Fruit fly (Drosophila melanogaster) whole organism, embryonic: ENCODE data around the gene CCDC53.

Source experiments
- BEAF-32 ChIP-seq: fragments of 200-800 bp; sonication (Bioruptor generic); optimal IDR thresholded peaks from 3 replicates; lab custom pipeline; 2017; ENCODE audit warnings: missing biosample characterization, missing genetic modification characterization, mild to moderate bottlenecking, moderate library complexity, missing genetic modification reagents
- CG10209 ChIP-seq: fragments of 200-800 bp; sonication (Bioruptor generic); optimal IDR thresholded peaks from 3 replicates; lab custom pipeline; 2017; ENCODE audit warnings: missing biosample characterization, mild to moderate bottlenecking, missing genetic modification characterization, missing genetic modification reagents
- CG11504 ChIP-seq: fragments of 200-800 bp; sonication (Bioruptor generic); optimal IDR thresholded peaks from 3 replicates; lab custom pipeline; 2019; ENCODE audit warnings: missing biosample characterization, mild to moderate bottlenecking, missing genetic modification characterization, moderate library complexity
- CG11560 ChIP-seq: fragments of 200-800 bp; sonication (Bioruptor generic); IDR thresholded peaks from 3 replicates; pipeline ENCODE4 v1.3.6; 2022; ENCODE audit warnings: missing biosample characterization, missing genetic modification characterization
- CG11696 ChIP-seq: fragments of 200-800 bp; sonication (Bioruptor generic); IDR thresholded peaks from 2 replicates; pipeline ENCODE4 v1.3.6; 2022; ENCODE audit warnings: missing biosample characterization, missing genetic modification characterization
- CG12299 ChIP-seq: fragments of 200-800 bp; sonication (Bioruptor generic); optimal IDR thresholded peaks from 2 replicates; lab custom pipeline; 2018; ENCODE audit warnings: missing biosample characterization, mild to moderate bottlenecking, missing genetic modification characterization
- CG12942 ChIP-seq: fragments of 200-800 bp; sonication (Bioruptor generic); optimal IDR thresholded peaks from 3 replicates; lab custom pipeline; 2016; ENCODE audit warnings: missing biosample characterization, missing genetic modification characterization
- CG13296 ChIP-seq: fragments of 200-800 bp; sonication (Bioruptor generic); optimal IDR thresholded peaks from 3 replicates; lab custom pipeline; 2018; ENCODE audit warnings: missing biosample characterization, mild to moderate bottlenecking, missing genetic modification characterization
- CG16779 ChIP-seq: fragments of 200-800 bp; sonication (Bioruptor generic); IDR thresholded peaks from 2 replicates; pipeline ENCODE4 v1.3.6; 2022; ENCODE audit warnings: missing biosample characterization, missing genetic modification characterization
- CG16863 ChIP-seq: fragments of 200-800 bp; sonication (Bioruptor generic); optimal IDR thresholded peaks from 3 replicates; lab custom pipeline; 2016; ENCODE audit warnings: missing biosample characterization, missing genetic modification characterization
- CG17612 ChIP-seq: fragments of 200-800 bp; sonication (Bioruptor generic); IDR thresholded peaks from 2 replicates; pipeline ENCODE4 v1.3.6; 2022; ENCODE audit warnings: missing biosample characterization, missing genetic modification characterization
- CG18262 ChIP-seq: fragments of 200-800 bp; optimal IDR thresholded peaks from 3 replicates; lab custom pipeline; 2019; ENCODE audit warnings: missing biosample characterization, mild to moderate bottlenecking, missing genetic modification characterization, moderate library complexity
- CG3065 ChIP-seq: fragments of 200-800 bp; sonication (Bioruptor generic); optimal IDR thresholded peaks from 2 replicates; lab custom pipeline; 2016; ENCODE audit warnings: missing biosample characterization, missing genetic modification characterization
- CG31365 ChIP-seq: fragments of 200-800 bp; sonication (Bioruptor generic); optimal IDR thresholded peaks from 2 replicates; lab custom pipeline; 2018; ENCODE audit warnings: missing biosample characterization, mild to moderate bottlenecking, missing genetic modification characterization
- CG4328 ChIP-seq: fragments of 200-800 bp; sonication (Bioruptor generic); optimal IDR thresholded peaks from 3 replicates; lab custom pipeline; 2017; ENCODE audit warnings: missing biosample characterization, missing genetic modification reagents, missing genetic modification characterization
- CG6254 ChIP-seq: fragments of 200-800 bp; sonication (Bioruptor generic); optimal IDR thresholded peaks from 3 replicates; lab custom pipeline; 2017; ENCODE audit warnings: mild to moderate bottlenecking, missing biosample characterization, missing genetic modification reagents, missing genetic modification characterization
- CG6791 ChIP-seq: fragments of 200-800 bp; sonication (Bioruptor generic); IDR thresholded peaks from 3 replicates; pipeline ENCODE4 v1.3.6; 2022; ENCODE audit warnings: missing biosample characterization, missing genetic modification characterization; ENCODE audit not compliant: partially characterized antibody
- CG7271 ChIP-seq: fragments of 200-800 bp; sonication (Bioruptor generic); optimal IDR thresholded peaks from 2 replicates; lab custom pipeline; 2018; ENCODE audit warnings: missing biosample characterization, mild to moderate bottlenecking, missing genetic modification characterization, moderate library complexity
- CG9727 ChIP-seq: fragments of 200-800 bp; sonication (Bioruptor generic); optimal IDR thresholded peaks from 3 replicates; lab custom pipeline; 2017; ENCODE audit warnings: missing biosample characterization, mild to moderate bottlenecking, missing genetic modification characterization
- D ChIP-seq, 2 experiments: fragments of 200-800 bp in 1 of 2; fragments of >200 bp in 1 of 2; sonication (Bioruptor generic) in 1 of 2; optimal IDR thresholded peaks; 2 replicates in 1 of 2; 3 replicates in 1 of 2; lab custom pipeline; 2017; ENCODE audit warnings: mild to moderate bottlenecking in 1 of 2, missing biosample characterization in 1 of 2, missing genetic modification characterization in 1 of 2, missing genetic modification reagents in 1 of 2
- Fer1 ChIP-seq: fragments of 200-800 bp; sonication (Bioruptor generic); optimal IDR thresholded peaks from 2 replicates; lab custom pipeline; 2017; ENCODE audit warnings: missing biosample characterization, mild to moderate bottlenecking, missing genetic modification characterization
- Hmx ChIP-seq: fragments of 200-800 bp; sonication (Bioruptor generic); optimal IDR thresholded peaks from 2 replicates; lab custom pipeline; 2016; ENCODE audit warnings: missing biosample characterization, missing genetic modification characterization
- Hr78 ChIP-seq, 2 experiments: fragments of 200-800 bp in 1 of 2; fragments of >200 bp in 1 of 2; sonication (Bioruptor generic) in 1 of 2; optimal IDR thresholded peaks; 2 replicates each; lab custom pipeline; 2017 to 2019; ENCODE audit warnings: missing biosample characterization in 2 of 2, missing genetic modification characterization in 2 of 2, mild to moderate bottlenecking in 1 of 2, moderate library complexity in 1 of 2
- Neu2 ChIP-seq: fragments of 200-800 bp; sonication (Bioruptor generic); optimal IDR thresholded peaks from 3 replicates; lab custom pipeline; 2016; ENCODE audit warnings: missing biosample characterization, missing genetic modification characterization, borderline replicate concordance
- NfI ChIP-seq: fragments of 200-800 bp; sonication (Bioruptor generic); optimal IDR thresholded peaks from 3 replicates; lab custom pipeline; 2018; ENCODE audit warnings: missing biosample characterization, mild to moderate bottlenecking, missing genetic modification characterization, moderate library complexity
- Opbp ChIP-seq: fragments of 200-800 bp; sonication (Bioruptor generic); IDR thresholded peaks from 3 replicates; pipeline ENCODE4 v1.3.6; 2022; ENCODE audit warnings: missing biosample characterization, missing genetic modification characterization; ENCODE audit not compliant: partially characterized antibody
- Rfx ChIP-seq: fragments of 200-800 bp; sonication (Bioruptor generic); IDR thresholded peaks from 2 replicates; pipeline ENCODE4 v1.3.6; 2022; ENCODE audit warnings: missing biosample characterization, missing genetic modification characterization
- Side ChIP-seq: fragments of 200-800 bp; sonication (Bioruptor generic); optimal IDR thresholded peaks from 2 replicates; lab custom pipeline; 2016; ENCODE audit warnings: missing biosample characterization, missing genetic modification characterization
- Sox100B ChIP-seq: fragments of 200-800 bp; sonication (Bioruptor generic); optimal IDR thresholded peaks from 3 replicates; lab custom pipeline; 2018; ENCODE audit warnings: missing biosample characterization, mild to moderate bottlenecking, missing genetic modification characterization
- bcd ChIP-seq: fragments of 200-800 bp; sonication (Bioruptor generic); optimal IDR thresholded peaks from 2 replicates; lab custom pipeline; 2017; ENCODE audit warnings: missing biosample characterization, mild to moderate bottlenecking, missing genetic modification characterization
- cad ChIP-seq: fragments of >200 bp; optimal IDR thresholded peaks from 2 replicates; lab custom pipeline; 2017; ENCODE audit warnings: missing biosample characterization, missing genetic modification characterization
- dpn ChIP-seq, 2 experiments: fragments of 200-800 bp; sonication (Bioruptor generic); optimal IDR thresholded peaks; 3 replicates each; lab custom pipeline; 2016; ENCODE audit warnings: missing biosample characterization in 2 of 2, missing genetic modification characterization in 2 of 2
- emc ChIP-seq: fragments of 200-800 bp; sonication (Bioruptor generic); optimal IDR thresholded peaks from 2 replicates; lab custom pipeline; 2016; ENCODE audit warnings: missing biosample characterization, missing genetic modification characterization
- fru ChIP-seq: fragments of >200 bp; optimal IDR thresholded peaks from 2 replicates; lab custom pipeline; 2017
- gsb ChIP-seq: fragments of 200-800 bp; sonication (Bioruptor generic); IDR thresholded peaks from 2 replicates; pipeline ENCODE4 v1.3.6; 2022; ENCODE audit warnings: missing biosample characterization, missing genetic modification characterization
- inv ChIP-seq: fragments of 200-800 bp; sonication (Bioruptor generic); IDR thresholded peaks from 2 replicates; pipeline ENCODE4 v1.3.6; 2022; ENCODE audit warnings: missing biosample characterization, missing genetic modification characterization; ENCODE audit not compliant: partially characterized antibody
- lola ChIP-seq, 3 experiments: fragments of >200 bp in 2 of 3; fragments of 200-800 bp in 1 of 3; sonication (Bioruptor generic) in 1 of 3; optimal IDR thresholded peaks; 2 replicates each; lab custom pipeline; 2017 to 2019; ENCODE audit warnings: missing biosample characterization in 3 of 3, missing genetic modification characterization in 3 of 3, mild to moderate bottlenecking in 1 of 3, moderate library complexity in 1 of 3
- mam ChIP-seq: fragments of 200-800 bp; sonication (Bioruptor generic); optimal IDR thresholded peaks from 3 replicates; lab custom pipeline; 2016; ENCODE audit warnings: missing biosample characterization, missing genetic modification characterization
- nom ChIP-seq: fragments of 200-800 bp; sonication (Bioruptor generic); optimal IDR thresholded peaks from 2 replicates; lab custom pipeline; 2017; ENCODE audit warnings: missing biosample characterization, missing genetic modification characterization, mild to moderate bottlenecking, moderate library complexity, missing genetic modification reagents
- prd ChIP-seq, 3 experiments: fragments of >200 bp in 2 of 3; fragments of 200-800 bp in 1 of 3; sonication (Bioruptor generic) in 1 of 3; optimal IDR thresholded peaks in 2 of 3; IDR thresholded peaks in 1 of 3; 2 replicates in 2 of 3; 3 replicates in 1 of 3; pipeline versions ENCODE4 v1.3.6 to Lab custom; 2017 to 2022; ENCODE audit warnings: missing biosample characterization in 1 of 3, missing genetic modification characterization in 1 of 3
- salm ChIP-seq: fragments of 200-800 bp; sonication (Bioruptor generic); optimal IDR thresholded peaks from 2 replicates; lab custom pipeline; 2018; ENCODE audit warnings: missing biosample characterization, mild to moderate bottlenecking, missing genetic modification characterization
- shn ChIP-seq: fragments of 200-800 bp; sonication (Bioruptor generic); optimal IDR thresholded peaks from 3 replicates; lab custom pipeline; 2016; ENCODE audit warnings: missing biosample characterization, missing genetic modification characterization
- sr ChIP-seq: fragments of 200-800 bp; sonication (Bioruptor generic); IDR thresholded peaks from 3 replicates; pipeline ENCODE4 v1.3.6; 2022; ENCODE audit warnings: missing biosample characterization, missing genetic modification characterization
- ssp ChIP-seq: fragments of 200-800 bp; sonication (Bioruptor generic); IDR thresholded peaks from 2 replicates; pipeline ENCODE4 v1.3.6; 2022; ENCODE audit warnings: missing biosample characterization, missing genetic modification characterization
- tio ChIP-seq: fragments of 200-800 bp; sonication (Bioruptor generic); optimal IDR thresholded peaks from 2 replicates; lab custom pipeline; 2017; ENCODE audit warnings: missing biosample characterization, missing genetic modification characterization, inconsistent platforms
- tll ChIP-seq, 2 experiments: fragments of 200-800 bp in 1 of 2; fragments of >200 bp in 1 of 2; sonication (Bioruptor generic) in 1 of 2; optimal IDR thresholded peaks; 2 replicates each; lab custom pipeline; 2017 to 2019; ENCODE audit warnings: missing biosample characterization in 2 of 2, missing genetic modification characterization in 2 of 2, mild to moderate bottlenecking in 1 of 2, moderate library complexity in 1 of 2
- trh ChIP-seq: fragments of 200-800 bp; sonication (Bioruptor generic); optimal IDR thresholded peaks from 2 replicates; lab custom pipeline; 2016; ENCODE audit warnings: missing biosample characterization, missing genetic modification characterization
- vvl ChIP-seq: fragments of 200-800 bp; sonication (Bioruptor generic); IDR thresholded peaks from 2 replicates; pipeline ENCODE4 v1.3.6; 2022; ENCODE audit warnings: missing biosample characterization, missing genetic modification characterization
- zfh1 ChIP-seq: fragments of 200-800 bp; sonication (Bioruptor generic); IDR thresholded peaks from 3 replicates; pipeline ENCODE4 v1.3.6; 2022; ENCODE audit warnings: missing biosample characterization, missing genetic modification characterization

Gene CCDC53

dm6 chr2L:7991951-7992350 lies 49.0 kb upstream of the CCDC53 start (continued):
- TF ChIP-seq CG6254 = no peak
- TF ChIP-seq tll (GFP tag; optimal IDR thresholded peaks at IDR 0.05; lab: Kevin White, UChicago) = no peak
- no peak for TF ChIP-seq D (optimal IDR thresholded peaks at IDR 0.05; lab: Kevin White, UChicago)
- TF ChIP-seq D (GFP tag; optimal IDR thresholded peaks at IDR 0.05; lab: Kevin White, UChicago) = no peak
- TF ChIP-seq prd (optimal IDR thresholded peaks at IDR 0.05; lab: Kevin White, UChicago) = no peak
- TF ChIP-seq prd (GFP tag; IDR thresholded peaks at IDR 0.05; lab: Robert Waterston, UW) = no peak
- no peak for TF ChIP-seq CG12299
- no peak for TF ChIP-seq CG6791
- peak; percentile 49; the same call in 1 of the 2 replicates for TF ChIP-seq Rfx (GFP tag; lab: Robert Waterston, UW)
- no peak for TF ChIP-seq CG13296
- TF ChIP-seq emc (GFP tag; lab: Kevin White, UChicago) = no peak
- TF ChIP-seq BEAF-32 = no peak
- TF ChIP-seq CG31365 (tag; lab: Kevin White, UChicago) = no peak
- TF ChIP-seq sr = no peak
- no peak for TF ChIP-seq cad (GFP tag; lab: Kevin White, UChicago)
- peak; percentile 14; the same call in 1 of the 2 replicates for TF ChIP-seq vvl (GFP tag; lab: Robert Waterston, UW)
- no peak for TF ChIP-seq Hmx
- TF ChIP-seq gsb (GFP tag; lab: Robert Waterston, UW) = 0 out of 2 replicates have a peak, but pooled peaks have one; percentile 12
- no peak for TF ChIP-seq CG4328 (GFP tag; lab: Kevin White, UChicago)
- peak; percentile 28 for TF ChIP-seq NfI (GFP tag; lab: Kevin White, UChicago)
- TF ChIP-seq CG3065 (GFP tag; lab: Kevin White, UChicago) = no peak
- TF ChIP-seq CG9727 = no peak
- TF ChIP-seq CG7271 (tag; lab: Kevin White, UChicago) = no peak
- no peak for TF ChIP-seq CG16863 (GFP tag; lab: Kevin White, UChicago)
- TF ChIP-seq CG11696 (GFP tag; lab: Robert Waterston, UW) = no peak
- TF ChIP-seq Hr78 (GFP tag; optimal IDR thresholded peaks at IDR 0.05; lab: Kevin White, UChicago) = no peak
- peak in 1 of 2 experiments; percentile 12 for TF ChIP-seq dpn (GFP tag; optimal IDR thresholded peaks at IDR 0.05; lab: Kevin White, UChicago)
- TF ChIP-seq Sox100B (GFP tag; lab: Kevin White, UChicago) = no peak
- TF ChIP-seq CG10209 (GFP tag; lab: Kevin White, UChicago) = peak; percentile 34
- TF ChIP-seq lola (GFP tag; optimal IDR thresholded peaks at IDR 0.05; lab: Kevin White, UChicago) = no peak
- peak; percentile 43 for TF ChIP-seq CG11504 (tag; lab: Kevin White, UChicago)
- TF ChIP-seq shn (GFP tag; lab: Kevin White, UChicago) = no peak
- TF ChIP-seq Fer1 (GFP tag; lab: Kevin White, UChicago) = no peak
- TF ChIP-seq bcd (GFP tag; lab: Kevin White, UChicago) = no peak
- no peak for TF ChIP-seq salm (tag; lab: Kevin White, UChicago)
- TF ChIP-seq CG16779 (GFP tag; lab: Robert Waterston, UW) = no peak
- no peak for TF ChIP-seq mam
- TF ChIP-seq trh (GFP tag; lab: Kevin White, UChicago) = no peak
- no peak for TF ChIP-seq Side (GFP tag; lab: Kevin White, UChicago)
- no peak for TF ChIP-seq nom (GFP tag; lab: Kevin White, UChicago)
- no peak for TF ChIP-seq CG18262 (tag; lab: Kevin White, UChicago)
- TF ChIP-seq inv (GFP tag; lab: Robert Waterston, UW) = no peak
- TF ChIP-seq CG17612 = no peak
- 0 out of 3 replicates have a peak, but pooled peaks have one; percentile 18 for TF ChIP-seq CG11560 (tag; lab: Robert Waterston, UW)
- TF ChIP-seq CG12942 = no peak
- no peak for TF ChIP-seq Neu2 (GFP tag; lab: Kevin White, UChicago)
- no peak for TF ChIP-seq ssp (GFP tag; lab: Robert Waterston, UW)
- TF ChIP-seq zfh1 = no peak
- no peak for TF ChIP-seq Opbp (GFP tag; lab: Robert Waterston, UW)
- no peak for TF ChIP-seq fru (lab: Kevin White, UChicago)
- TF ChIP-seq tio (GFP tag; lab: Kevin White, UChicago) = peak; percentile 0
